Fruit fly (Drosophila melanogaster): ENCODE results near the gene pch2.
A peak's percentile ranks its signal among the peaks of the same experiment; 100 is the strongest.

pch2 gene

dm6 chr3R:8563774-8564173, 2.2 kb upstream of the pch2 start, which contains the start of gene Cenp-C (continued):
- peak; percentile 30; the same call in 1 of the 2 replicates for TF ChIP-seq Ptx1 (GFP tag; IDR thresholded peaks at IDR 0.05)
- TF ChIP-seq sens-2 (GFP tag; IDR thresholded peaks at IDR 0.05) = no peak
- no peak for TF ChIP-seq B-H2 (GFP tag; optimal IDR thresholded peaks at IDR 0.05)
- no peak for TF ChIP-seq Stat92E (GFP tag; optimal IDR thresholded peaks at IDR 0.05)
- TF ChIP-seq Mad (GFP tag; optimal IDR thresholded peaks at IDR 0.05) = no peak
- TF ChIP-seq D19B (GFP tag; optimal IDR thresholded peaks at IDR 0.05) = no peak
- no peak for TF ChIP-seq ab (GFP tag; optimal IDR thresholded peaks at IDR 0.05)
- TF ChIP-seq CG6689 (GFP tag; IDR thresholded peaks at IDR 0.05) = peak; percentile 33; the same call in 1 of the 2 replicates
- TF ChIP-seq ttk (GFP tag; IDR thresholded peaks at IDR 0.05) = no peak
- peak; percentile 66 for TF ChIP-seq pzg (GFP tag; optimal IDR thresholded peaks at IDR 0.05)
- no peak for TF ChIP-seq Nf-YA (GFP tag; IDR thresholded peaks at IDR 0.05)
- TF ChIP-seq Poxn (GFP tag; IDR thresholded peaks at IDR 0.05) = no peak
- TF ChIP-seq tup (GFP tag; optimal IDR thresholded peaks at IDR 0.05) = no peak
- no peak for TF ChIP-seq CG3065 (GFP tag; optimal IDR thresholded peaks at IDR 0.05)
- TF ChIP-seq CG17361 (GFP tag; IDR thresholded peaks at IDR 0.05) = no peak
- TF ChIP-seq unpg (GFP tag; optimal IDR thresholded peaks at IDR 0.05) = no peak
- no peak for TF ChIP-seq dmrt11E (tag; optimal IDR thresholded peaks at IDR 0.05)
- TF ChIP-seq D (optimal IDR thresholded peaks at IDR 0.05) = no peak
- TF ChIP-seq D (GFP tag; optimal IDR thresholded peaks at IDR 0.05) = no peak
- TF ChIP-seq CG7357 (GFP tag; IDR thresholded peaks at IDR 0.05) = no peak
- TF ChIP-seq Fer3 (tag; optimal IDR thresholded peaks at IDR 0.05) = no peak
- TF ChIP-seq dati (GFP tag; IDR thresholded peaks at IDR 0.05) = no peak
- TF ChIP-seq sim (GFP tag; IDR thresholded peaks at IDR 0.05) = no peak
- TF ChIP-seq CG6254 (GFP tag; optimal IDR thresholded peaks at IDR 0.05) = no peak
- peak; percentile 32 for TF ChIP-seq CG12155 (GFP tag; optimal IDR thresholded peaks at IDR 0.05)
- TF ChIP-seq sr (GFP tag; IDR thresholded peaks at IDR 0.05) = no peak
- no peak for TF ChIP-seq CG10267 (tag; optimal IDR thresholded peaks at IDR 0.05)
- TF ChIP-seq CG10462 (GFP tag; optimal IDR thresholded peaks at IDR 0.05) = no peak
- no peak for TF ChIP-seq Eip74EF (GFP tag; optimal IDR thresholded peaks at IDR 0.05)
- TF ChIP-seq ash1 (GFP tag; optimal IDR thresholded peaks at IDR 0.05) = no peak
- no peak for TF ChIP-seq CG17568 (GFP tag; optimal IDR thresholded peaks at IDR 0.05)
- TF ChIP-seq hkb (optimal IDR thresholded peaks at IDR 0.05) = peak; percentile 69
- no peak for TF ChIP-seq hkb (GFP tag; IDR thresholded peaks at IDR 0.05)

- TF ChIP-seq tx (GFP tag; optimal IDR thresholded peaks at IDR 0.05) (no peak), CG12299 (tag; optimal IDR thresholded peaks at IDR 0.05) (no peak), Sry-β (GFP tag; optimal IDR thresholded peaks at IDR 0.05) (no peak), CG31388 (GFP tag; optimal IDR thresholded peaks at IDR 0.05) (no peak), CG9817 (tag; optimal IDR thresholded peaks at IDR 0.05) (no peak), yki (optimal IDR thresholded peaks at IDR 0.05) (no peak), CG11085 (GFP tag; IDR thresholded peaks at IDR 0.05) (no peak), emc (GFP tag; optimal IDR thresholded peaks at IDR 0.05) (no peak), CG17829 (tag; optimal IDR thresholded peaks at IDR 0.05) (peak; percentile 32), CG1647 (GFP tag; optimal IDR thresholded peaks at IDR 0.05) (no peak), sens (GFP tag) (peak; percentile 66), CG4404 (GFP tag; IDR thresholded peaks at IDR 0.05) (no peak), chif (GFP tag; optimal IDR thresholded peaks at IDR 0.05) (no peak), Hmr (GFP tag; optimal IDR thresholded peaks at IDR 0.05) (no peak), Hsf (GFP tag; optimal IDR thresholded peaks at IDR 0.05) (peak; percentile 21), phol (tag; optimal IDR thresholded peaks at IDR 0.05) (peak; percentile 64), prd (optimal IDR thresholded peaks at IDR 0.05) (no peak), prd (GFP tag; IDR thresholded peaks at IDR 0.05) (peak; percentile 20; the same call in 1 of the 3 replicates), Dll (GFP tag; IDR thresholded peaks at IDR 0.05; ENCODE audit: partially characterized antibody) (peak; percentile 87), wor (GFP tag; IDR thresholded peaks at IDR 0.05) (no peak), sens-2 (GFP tag; IDR thresholded peaks at IDR 0.05) (no peak), Bgb (GFP tag; IDR thresholded peaks at IDR 0.05; ENCODE audit: partially characterized antibody) (peak; percentile 55), ab (GFP tag; optimal IDR thresholded peaks at IDR 0.05) (no peak)
Observed at dm6 chr3R:8562484-8562886, 921 bp upstream of the pch2 start, which contains the start of the genes mRpS18A and CG31460. Gene mRpS18A, minus strand, starts transcription at chr3R:8562593. Gene CG31460, plus strand, starts transcription at chr3R:8562673.

Data from whole organism, embryonic.